Fruit fly (Drosophila melanogaster): ENCODE results near the gene CG34357.

The CG34357 gene

dm6 chr3R:4557862-4558261 lies at the start of gene CG34357:
TSS of gene CG34357 (minus strand) at chr3R:4558067.
- no peak for TF ChIP-seq dl (GFP tag; optimal IDR thresholded peaks at IDR 0.05; ENCODE audit: insufficient read depth in 1 of 2, partially characterized antibody in 2 of 2)
- TF ChIP-seq Jra (GFP tag; optimal IDR thresholded peaks at IDR 0.05), result no peak
- no peak for TF ChIP-seq GATAd (GFP tag; optimal IDR thresholded peaks at IDR 0.05)
- TF ChIP-seq dsf (GFP tag; optimal IDR thresholded peaks at IDR 0.05; ENCODE audit: borderline replicate concordance), result no peak
- no peak for TF ChIP-seq CG32264 (GFP tag; optimal IDR thresholded peaks at IDR 0.05)
- TF ChIP-seq fru (GFP tag; optimal IDR thresholded peaks at IDR 0.05), result no peak
- TF ChIP-seq br (GFP tag; optimal IDR thresholded peaks at IDR 0.05), result no peak
- no peak for TF ChIP-seq dmrt93B (GFP tag; optimal IDR thresholded peaks at IDR 0.05)
- TF ChIP-seq usp (GFP tag; optimal IDR thresholded peaks at IDR 0.05), result no peak
- TF ChIP-seq brk (GFP tag; optimal IDR thresholded peaks at IDR 0.05), result no peak
- no peak for TF ChIP-seq pan (optimal IDR thresholded peaks at IDR 0.05)
- no peak for TF ChIP-seq tai (GFP tag; optimal IDR thresholded peaks at IDR 0.05)
- no peak for TF ChIP-seq CG9705 (GFP tag; optimal IDR thresholded peaks at IDR 0.05)
- TF ChIP-seq Vsx2 (GFP tag; optimal IDR thresholded peaks at IDR 0.05; ENCODE audit: partially characterized antibody), result no peak

dm6 chr3R:4601887-4602531 lies 44.1 kb upstream of the CG34357 start:
- no peak for TF ChIP-seq pan (optimal IDR thresholded peaks at IDR 0.05)

- TF ChIP-seq foxo (GFP tag; optimal IDR thresholded peaks at IDR 0.05) (no peak), CG32264 (GFP tag; optimal IDR thresholded peaks at IDR 0.05) (no peak), Dif (GFP tag; optimal IDR thresholded peaks at IDR 0.05; ENCODE audit: partially characterized antibody) (no peak), Hr78 (GFP tag; optimal IDR thresholded peaks at IDR 0.05) (no peak), OdsH (GFP tag; optimal IDR thresholded peaks at IDR 0.05) (no peak), usp (GFP tag; optimal IDR thresholded peaks at IDR 0.05) (no peak), brk (GFP tag; optimal IDR thresholded peaks at IDR 0.05) (no peak), tai (GFP tag; optimal IDR thresholded peaks at IDR 0.05) (no peak), rgr (GFP tag; optimal IDR thresholded peaks at IDR 0.05) (no peak), Sp1 (GFP tag; optimal IDR thresholded peaks at IDR 0.05) (no peak), Mio (GFP tag; optimal IDR thresholded peaks at IDR 0.05) (no peak), dl (GFP tag; optimal IDR thresholded peaks at IDR 0.05; ENCODE audit: insufficient read depth in 1 of 2, partially characterized antibody in 2 of 2) (no peak), dmrt93B (GFP tag; optimal IDR thresholded peaks at IDR 0.05) (no peak), h (GFP tag; optimal IDR thresholded peaks at IDR 0.05) (no peak), dsf (GFP tag; optimal IDR thresholded peaks at IDR 0.05; ENCODE audit: borderline replicate concordance) (no peak), Jra (GFP tag; optimal IDR thresholded peaks at IDR 0.05) (no peak)
These were observed 41.8 kb upstream of the CG34357 start for dm6 chr3R:4599624-4600023.

- TF ChIP-seq jim (GFP tag; optimal IDR thresholded peaks at IDR 0.05) (no peak), Hr83 (GFP tag; optimal IDR thresholded peaks at IDR 0.05; ENCODE audit: poor library complexity, severe bottlenecking) (no peak), Jra (GFP tag; optimal IDR thresholded peaks at IDR 0.05) (no peak), Sp1 (GFP tag; optimal IDR thresholded peaks at IDR 0.05) (no peak), Hr78 (GFP tag; optimal IDR thresholded peaks at IDR 0.05) (no peak), Dif (GFP tag; optimal IDR thresholded peaks at IDR 0.05; ENCODE audit: partially characterized antibody) (no peak), Abd-B (GFP tag; optimal IDR thresholded peaks at IDR 0.05) (no peak), CG32264 (GFP tag; optimal IDR thresholded peaks at IDR 0.05) (no peak), psq (GFP tag; optimal IDR thresholded peaks at IDR 0.05) (no peak), h (GFP tag; optimal IDR thresholded peaks at IDR 0.05) (no peak), woc (GFP tag; optimal IDR thresholded peaks at IDR 0.05) (no peak), Hnf4 (GFP tag; optimal IDR thresholded peaks at IDR 0.05) (no peak), CG9705 (GFP tag; optimal IDR thresholded peaks at IDR 0.05) (no peak), br (GFP tag; optimal IDR thresholded peaks at IDR 0.05) (no peak)
These were observed 20.7 kb upstream of the CG34357 start, which contains the start of gene CG32945 for dm6 chr3R:4578544-4578943. TSS of gene CG32945 (minus strand) at chr3R:4578644.

- peak; percentile 53 for TF ChIP-seq Dfd (GFP tag; optimal IDR thresholded peaks at IDR 0.05)
These were observed 7.5 kb upstream of the CG34357 start for dm6 chr3R:4565322-4565721.

Measured in whole organism, wandering third instar larva.